Worm (Caenorhabditis elegans): ENCODE results near the gene npr-1.

Gene npr-1

DNA sequence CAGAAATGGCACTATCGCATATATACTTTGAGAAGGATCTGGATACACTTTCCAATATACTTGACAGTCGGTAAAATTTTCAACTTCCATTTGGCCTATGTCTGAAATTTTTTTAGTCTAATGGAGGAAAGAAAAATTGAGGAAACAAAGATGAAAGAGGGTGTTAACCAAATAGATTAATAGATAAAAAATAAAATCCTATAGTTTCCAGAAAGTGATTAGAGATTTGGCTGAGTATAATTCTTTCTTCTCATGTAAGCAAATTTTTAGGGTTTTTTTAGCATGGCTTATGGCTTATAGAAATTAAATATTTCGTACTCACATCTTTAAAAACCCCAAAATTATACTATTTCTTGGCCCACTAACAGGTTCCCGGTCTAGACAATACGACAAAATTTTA is at the start of gene npr-1:
Gene npr-1 (minus strand): TSS at position 101 of the 400 bp plus-strand sequence.
- TF ChIP-seq F57C9.4 (tag; optimal IDR thresholded peaks at IDR 0.05): no peak
- no peak for TF ChIP-seq F22D6.2 (tag; optimal IDR thresholded peaks at IDR 0.05)
- no peak for TF ChIP-seq snpc-4 (GFP tag; optimal IDR thresholded peaks at IDR 0.05)
- TF ChIP-seq snpc-4 (tag; optimal IDR thresholded peaks at IDR 0.05): no peak
- TF ChIP-seq lin-35 (GFP tag; optimal IDR thresholded peaks at IDR 0.05): no peak
- no peak for TF ChIP-seq lag-1 (GFP tag; IDR thresholded peaks at IDR 0.05)
- TF ChIP-seq rpc-1 (optimal IDR thresholded peaks at IDR 0.05): no peak
- no peak for TF ChIP-seq rpc-1 (tag; optimal IDR thresholded peaks at IDR 0.05)
- no peak for TF ChIP-seq unc-130 (GFP tag; optimal IDR thresholded peaks at IDR 0.05)
- no peak for TF ChIP-seq Y53G8AR.9 (GFP tag; conservative IDR thresholded peaks at IDR 0.05)
- no peak for TF ChIP-seq lin-26 (GFP tag; IDR thresholded peaks at IDR 0.05)
- no peak for TF ChIP-seq madf-10 (tag; optimal IDR thresholded peaks at IDR 0.05)
- no peak for TF ChIP-seq hlh-12 (tag; optimal IDR thresholded peaks at IDR 0.05)

DNA sequence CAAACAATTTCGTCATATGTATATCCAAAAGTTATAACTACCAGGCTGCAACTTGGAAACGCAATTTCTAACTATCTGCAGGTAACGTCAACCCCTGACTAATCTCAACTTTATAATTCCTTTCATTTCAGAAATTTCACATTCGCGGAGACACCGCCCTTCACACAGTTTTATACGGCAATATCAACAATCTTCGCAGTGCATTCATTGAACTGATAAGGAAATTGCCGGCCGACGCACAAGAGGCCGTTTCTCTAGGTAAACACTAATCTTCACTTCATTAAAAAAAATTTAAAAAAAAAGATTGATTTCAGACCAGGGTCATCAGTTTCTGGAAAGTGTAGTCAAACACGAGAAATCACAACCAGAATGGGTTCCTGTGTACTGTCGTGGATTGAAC is 49.1 kb upstream of the npr-1 start:
- TF ChIP-seq ZK185.1 (tag; optimal IDR thresholded peaks at IDR 0.05; ENCODE audit: poor library complexity, severe bottlenecking): no peak
- no peak for TF ChIP-seq F23B12.7 (tag; optimal IDR thresholded peaks at IDR 0.05; ENCODE audit: insufficient read depth)
- no peak for TF ChIP-seq F10E7.11 (tag; optimal IDR thresholded peaks at IDR 0.05)
- no peak for TF ChIP-seq mes-4 (tag; optimal IDR thresholded peaks at IDR 0.05)
- no peak for TF ChIP-seq F55B11.4 (tag; optimal IDR thresholded peaks at IDR 0.05; ENCODE audit: borderline replicate concordance, insufficient read depth)
- TF ChIP-seq egl-44 (GFP tag; IDR thresholded peaks at IDR 0.05): 0 out of 2 replicates have a peak, but pooled peaks have one; percentile 27
- no peak for TF ChIP-seq lin-35 (GFP tag; optimal IDR thresholded peaks at IDR 0.05)
- TF ChIP-seq somi-1 (GFP tag; optimal IDR thresholded peaks at IDR 0.05): no peak
- peak; percentile 92 for TF ChIP-seq nhr-80 (tag; optimal IDR thresholded peaks at IDR 0.05)
- 0 out of 2 replicates have a peak, but pooled peaks have one; percentile 46 for TF ChIP-seq dox-1 (GFP tag; IDR thresholded peaks at IDR 0.05)
- TF ChIP-seq lsy-27 (tag; optimal IDR thresholded peaks at IDR 0.05; ENCODE audit: borderline replicate concordance, insufficient read depth): no peak
- TF ChIP-seq gei-17 (GFP tag; optimal IDR thresholded peaks at IDR 0.05): no peak
- no peak for TF ChIP-seq dpl-1 (GFP tag; optimal IDR thresholded peaks at IDR 0.05)
- no peak for TF ChIP-seq attf-6 (GFP tag; IDR thresholded peaks at IDR 0.05)
- no peak for TF ChIP-seq rec-8 (tag; optimal IDR thresholded peaks at IDR 0.05)
- no peak for TF ChIP-seq efl-1 (GFP tag; optimal IDR thresholded peaks at IDR 0.05)
- TF ChIP-seq mxl-1 (tag; optimal IDR thresholded peaks at IDR 0.05): no peak
- no peak for TF ChIP-seq ceh-40 (GFP tag; IDR thresholded peaks at IDR 0.05)
- TF ChIP-seq F57A8.1 (GFP tag; optimal IDR thresholded peaks at IDR 0.05): no peak
- no peak for TF ChIP-seq F52B5.7 (tag; optimal IDR thresholded peaks at IDR 0.05)
- TF ChIP-seq ztf-6 (GFP tag; IDR thresholded peaks at IDR 0.05): no peak
- TF ChIP-seq hmg-20 (GFP tag; IDR thresholded peaks at IDR 0.05): no peak
- TF ChIP-seq madf-6 (GFP tag; IDR thresholded peaks at IDR 0.05): no peak

DNA sequence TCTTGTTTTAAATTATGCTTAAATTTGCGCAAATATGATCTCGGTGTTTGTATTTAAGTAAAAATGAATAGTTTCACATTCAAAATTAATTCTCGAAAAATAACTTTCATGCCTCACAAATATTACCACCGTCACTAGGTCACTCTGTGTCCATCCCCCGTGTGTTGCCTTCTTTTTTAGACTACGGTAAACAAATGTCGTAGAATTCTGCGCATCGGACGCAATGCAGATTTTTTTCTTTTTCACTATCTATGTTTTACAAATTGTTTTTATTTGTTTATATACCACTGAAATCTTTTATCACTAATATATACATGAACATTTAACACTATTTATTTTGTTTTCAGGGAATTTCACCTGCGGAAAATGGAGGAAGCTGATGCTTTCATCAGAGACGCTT is 48.5 kb upstream of the npr-1 start, which contains the start of gene R08E3.3:
Gene R08E3.3 (plus strand): TSS at position 342 of the 400 bp plus-strand sequence.
- TF ChIP-seq unc-130 (GFP tag; optimal IDR thresholded peaks at IDR 0.05): no peak
- TF ChIP-seq F49E8.2 (tag; optimal IDR thresholded peaks at IDR 0.05; ENCODE audit: insufficient read depth): no peak
- no peak for TF ChIP-seq ccch-3 (GFP tag; optimal IDR thresholded peaks at IDR 0.05)
